Worm (Caenorhabditis elegans): ENCODE results near the gene Y48E1B.3.

Gene Y48E1B.3

DNA sequence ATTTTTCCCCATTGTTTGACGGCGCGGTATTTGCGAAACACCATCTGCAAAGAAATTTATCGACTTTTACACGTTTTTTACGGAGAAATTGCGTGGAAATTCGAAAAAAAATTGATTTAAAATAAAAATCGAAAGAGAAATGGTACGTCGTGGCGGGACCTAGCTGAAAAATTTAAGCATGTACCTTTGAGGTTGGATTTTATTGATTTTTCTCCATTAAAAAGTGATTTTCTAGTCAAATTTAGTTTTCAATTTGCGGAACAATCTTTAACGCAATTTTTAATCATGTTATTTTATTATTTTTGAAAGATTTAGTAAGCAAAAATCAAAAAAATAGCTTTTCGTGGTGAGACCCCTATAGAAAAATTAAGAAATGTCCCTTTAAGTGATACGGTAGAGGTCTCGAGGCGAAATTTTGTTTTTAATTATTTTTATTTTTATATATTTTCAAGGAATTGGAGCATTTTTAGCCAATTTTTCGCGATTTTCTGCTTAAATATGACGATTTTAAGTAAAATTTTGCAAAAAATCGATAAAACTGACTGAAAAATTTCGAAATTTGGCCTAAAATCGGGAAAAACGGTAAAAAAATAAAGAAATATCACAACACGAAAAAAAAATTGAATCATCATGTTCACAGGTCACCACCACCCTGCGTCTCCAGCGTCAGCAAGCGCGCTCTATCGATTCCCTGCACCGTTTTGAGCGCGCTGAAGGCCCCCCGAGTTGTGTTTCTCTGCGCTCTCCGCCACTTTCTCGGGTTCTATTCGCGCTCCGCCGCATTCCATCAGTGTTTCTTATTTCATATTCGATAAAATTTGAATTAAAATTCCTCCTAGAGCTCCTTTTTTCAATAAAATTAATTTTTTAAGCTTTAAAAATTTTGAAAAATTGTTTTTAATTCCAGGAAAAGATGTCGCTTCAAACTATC, 7.5 kb upstream of the Y48E1B.3 start, which contains the start of the genes mrpl-37 and lin-38 (continued):
- TF ChIP-seq pha-4 (GFP tag; IDR thresholded peaks at IDR 0.05) (peak; percentile 39; the same call in 1 of the 2 replicates), pha-4 (tag; optimal IDR thresholded peaks at IDR 0.05) (no peak), pqm-1 (tag; optimal IDR thresholded peaks at IDR 0.05) (no peak), lir-3 (tag; optimal IDR thresholded peaks at IDR 0.05) (no peak), lin-15B (tag; optimal IDR thresholded peaks at IDR 0.05) (peak; percentile 53), snpc-4 (tag; optimal IDR thresholded peaks at IDR 0.05) (no peak), nhr-6 (tag; optimal IDR thresholded peaks at IDR 0.05) (peak; percentile 58), lin-13 (GFP tag; optimal IDR thresholded peaks at IDR 0.05) (peak; percentile 84), nhr-28 (tag; optimal IDR thresholded peaks at IDR 0.05) (peak; percentile 29), hmg-1.1 (GFP tag; IDR thresholded peaks at IDR 0.05) (peak; percentile 64), lsy-2 (tag; optimal IDR thresholded peaks at IDR 0.05) (peak; percentile 15 to 78), jun-1 (tag; optimal IDR thresholded peaks at IDR 0.05) (no peak), dve-1 (tag; optimal IDR thresholded peaks at IDR 0.05; ENCODE audit: insufficient read depth) (peak; percentile 64), egl-43 (GFP tag; IDR thresholded peaks at IDR 0.05) (0 out of 2 replicates have a peak, but pooled peaks have one; percentile 47), zfp-3 (GFP tag; conservative IDR thresholded peaks at IDR 0.05) (no peak), F10B5.3 (tag; optimal IDR thresholded peaks at IDR 0.05) (no peak), fkh-10 (GFP tag; optimal IDR thresholded peaks at IDR 0.05) (peak; percentile 53), F37D6.2 (tag; optimal IDR thresholded peaks at IDR 0.05) (peak; percentile 25), ceh-32 (tag; optimal IDR thresholded peaks at IDR 0.05; ENCODE audit: poor library complexity) (no peak), hlh-30 (tag; optimal IDR thresholded peaks at IDR 0.05; ENCODE audit: insufficient read depth) (peak; percentile 80), daf-8 (GFP tag; IDR thresholded peaks at IDR 0.05) (no peak), nhr-25 (tag; optimal IDR thresholded peaks at IDR 0.05; ENCODE audit: borderline replicate concordance, insufficient read depth) (peak; percentile 5), aha-1 (tag) (peak; percentile 98), ZK337.2 (GFP tag; IDR thresholded peaks at IDR 0.05) (no peak), skn-1 (tag; optimal IDR thresholded peaks at IDR 0.05) (no peak), nhr-77 (tag; optimal IDR thresholded peaks at IDR 0.05) (peak; percentile 85), set-16 (GFP tag; IDR thresholded peaks at IDR 0.05) (peak; percentile 78), egl-27 (tag; optimal IDR thresholded peaks at IDR 0.05) (no peak), zip-2 (tag; optimal IDR thresholded peaks at IDR 0.05) (no peak), mdl-1 (tag; optimal IDR thresholded peaks at IDR 0.05) (peak in 1 of 2 experiments; percentile 55)

DNA sequence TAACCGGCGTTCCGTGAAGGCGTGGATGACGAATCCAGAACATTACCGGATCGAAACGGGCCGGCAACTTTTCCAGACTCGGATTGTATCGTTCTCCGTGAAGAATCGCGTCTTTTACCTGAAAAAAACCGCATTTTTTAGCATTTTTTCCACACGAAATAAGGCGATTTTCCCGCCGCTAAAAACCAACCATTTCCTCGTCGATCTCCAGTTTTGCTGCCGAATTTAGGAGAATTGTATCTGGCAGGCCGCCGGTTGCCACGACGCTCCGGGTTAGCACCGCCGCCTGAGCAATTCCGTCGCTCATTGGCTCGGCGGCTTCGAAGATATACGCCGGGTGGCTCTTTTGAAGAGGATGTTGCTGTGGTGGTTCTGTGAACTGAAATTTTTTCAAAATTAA, 6.6 kb upstream of the Y48E1B.3 start:
- TF ChIP-seq nhr-102 (tag; optimal IDR thresholded peaks at IDR 0.05) (no peak), aha-1 (tag) (peak; percentile 91), set-16 (GFP tag; IDR thresholded peaks at IDR 0.05) (peak; percentile 60)

DNA sequence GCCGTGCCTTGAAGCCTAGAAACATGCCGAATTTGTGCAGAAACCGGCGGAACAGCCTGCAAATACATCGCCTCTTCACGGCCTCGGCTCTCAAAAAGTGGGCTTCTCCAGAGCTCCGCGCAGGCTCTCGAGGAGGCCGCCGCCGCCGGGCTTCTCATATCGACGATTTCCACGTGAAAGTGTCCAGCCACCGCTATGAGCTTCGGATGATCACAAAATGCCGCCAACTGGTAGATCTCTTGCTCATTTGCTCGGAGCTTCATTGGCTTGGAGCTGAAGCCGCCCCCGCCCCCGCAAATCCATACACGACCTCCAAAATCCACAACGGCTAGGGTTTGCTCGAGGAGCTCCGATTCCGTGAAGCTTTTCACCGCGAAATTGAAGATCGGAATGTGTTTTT, 7.2 kb downstream of the Y48E1B.3 start:
- TF ChIP-seq madf-5 (GFP tag; IDR thresholded peaks at IDR 0.05) (no peak), F10B5.3 (tag; optimal IDR thresholded peaks at IDR 0.05) (no peak), set-16 (GFP tag; IDR thresholded peaks at IDR 0.05) (peak; percentile 87), attf-4 (tag; optimal IDR thresholded peaks at IDR 0.05) (no peak), saeg-2 (GFP tag; IDR thresholded peaks at IDR 0.05) (no peak), Y48G9A.11 (GFP tag; IDR thresholded peaks at IDR 0.05) (peak; percentile 30; the same call in 1 of the 2 replicates)

DNA sequence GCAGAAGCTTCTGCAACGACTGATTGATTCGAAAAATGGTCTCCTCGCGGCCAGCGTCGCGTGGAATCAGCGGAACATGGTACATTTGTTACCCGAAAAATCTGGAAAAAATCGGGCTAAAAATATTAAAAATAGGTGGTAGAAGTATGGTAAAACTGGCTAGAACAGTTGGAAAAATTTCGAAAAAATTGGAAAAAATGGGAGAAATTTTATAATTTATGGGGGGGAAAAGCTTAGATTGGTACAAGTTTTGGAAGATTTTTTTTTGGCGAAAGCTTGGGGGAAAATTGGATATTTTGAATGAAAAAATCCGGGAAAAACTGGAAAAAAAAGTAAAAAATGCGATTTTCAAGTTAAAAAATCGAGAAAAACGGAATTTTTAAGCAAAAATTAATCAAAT, 20.2 kb downstream of the Y48E1B.3 start, which contains the start of gene ddl-2:
Gene ddl-2 (minus strand): TSS at position 101 of the 400 bp plus-strand sequence.
- TF ChIP-seq mxl-3 (GFP tag; optimal IDR thresholded peaks at IDR 0.05): no peak
- TF ChIP-seq aly-2 (tag; optimal IDR thresholded peaks at IDR 0.05): no peak
- no peak for TF ChIP-seq mep-1 (tag; optimal IDR thresholded peaks at IDR 0.05)
- no peak for TF ChIP-seq lin-13 (GFP tag; optimal IDR thresholded peaks at IDR 0.05)
- TF ChIP-seq F26F4.8 (GFP tag; conservative IDR thresholded peaks at IDR 0.05): no peak
- no peak for TF ChIP-seq Y5F2A.4 (GFP tag; optimal IDR thresholded peaks at IDR 0.05)
- no peak for TF ChIP-seq ceh-82 (tag; optimal IDR thresholded peaks at IDR 0.05)
- no peak for TF ChIP-seq ceh-62 (tag; optimal IDR thresholded peaks at IDR 0.05)
- TF ChIP-seq hmg-1.1 (GFP tag; IDR thresholded peaks at IDR 0.05): no peak
